Worm (Caenorhabditis elegans) whole organism, young adult: Measurements from ENCODE around the gene T05B4.12.

Source experiments
- B0336.3 ChIP-seq: fragments of 200-800 bp; sonication (Bioruptor generic); IDR thresholded peaks from 2 replicates; pipeline ENCODE4 v1.3.6; 2022; ENCODE audit warnings: missing genetic modification characterization, missing compliant biosample characterization
- F39B2.1 ChIP-seq: fragments of 200-800 bp; sonication (Bioruptor generic); IDR thresholded peaks from 2 replicates; pipeline ENCODE4 v1.3.6; 2022; ENCODE audit warnings: missing genetic modification reagents, missing genetic modification characterization, missing compliant biosample characterization
- F49E8.2 ChIP-seq: sonication (generic microtip); optimal IDR thresholded peaks from 3 replicates; lab custom pipeline; 2017; ENCODE audit warnings: missing genetic modification characterization, mild to moderate bottlenecking, missing compliant biosample characterization, antibody characterized with exemption, moderate library complexity; ENCODE audit not compliant: insufficient read depth
- F52B5.7 ChIP-seq: sonication (generic microtip); optimal IDR thresholded peaks from 2 replicates; lab custom pipeline; 2016; ENCODE audit warnings: mild to moderate bottlenecking, missing genetic modification characterization, missing compliant biosample characterization
- K11D2.4 ChIP-seq: fragments of 200-800 bp; sonication (Bioruptor generic); IDR thresholded peaks from 2 replicates; pipeline ENCODE4 v1.3.6; 2022; ENCODE audit warnings: missing genetic modification reagents, missing genetic modification characterization, missing compliant biosample characterization
- Y95B8A.8 ChIP-seq: fragments of 200-800 bp; sonication (Bioruptor generic); IDR thresholded peaks from 2 replicates; pipeline ENCODE4 v1.3.6; 2022; ENCODE audit warnings: missing genetic modification reagents, missing genetic modification characterization, missing compliant biosample characterization
- aptf-2 ChIP-seq: fragments of 200-800 bp; sonication (Bioruptor generic); conservative IDR thresholded peaks from 2 replicates; pipeline ENCODE4 v1.3.6; 2022; ENCODE audit warnings: missing genetic modification reagents, missing genetic modification characterization, missing compliant biosample characterization
- aptf-3 ChIP-seq: fragments of 200-800 bp; sonication (Bioruptor generic); IDR thresholded peaks from 2 replicates; pipeline ENCODE4 v1.3.6; 2022; ENCODE audit warnings: missing genetic modification characterization, missing compliant biosample characterization
- attf-3 ChIP-seq: fragments of 200-800 bp; sonication (Bioruptor generic); conservative IDR thresholded peaks from 2 replicates; pipeline ENCODE4 v1.3.6; 2022; ENCODE audit warnings: missing genetic modification reagents, missing genetic modification characterization, missing compliant biosample characterization
- attf-6 ChIP-seq: fragments of 200-800 bp; sonication (Bioruptor generic); IDR thresholded peaks from 2 replicates; pipeline ENCODE4 v1.3.6; 2022; ENCODE audit warnings: missing genetic modification reagents, missing genetic modification characterization, missing compliant biosample characterization
- bed-1 ChIP-seq: fragments of 200-800 bp; sonication (Bioruptor generic); IDR thresholded peaks from 2 replicates; pipeline ENCODE4 v1.3.6; 2022; ENCODE audit warnings: missing genetic modification reagents, missing genetic modification characterization, missing compliant biosample characterization
- bed-2 ChIP-seq: fragments of 200-800 bp; sonication (Bioruptor generic); IDR thresholded peaks from 2 replicates; pipeline ENCODE4 v1.3.6; 2022; ENCODE audit warnings: missing genetic modification reagents, missing genetic modification characterization, missing compliant biosample characterization
- dpff-1 ChIP-seq: sonication (generic microtip); optimal IDR thresholded peaks from 2 replicates; lab custom pipeline; 2017; ENCODE audit warnings: mild to moderate bottlenecking, missing genetic modification characterization, missing compliant biosample characterization
- dpl-1 ChIP-seq: fragments of 150-350 bp; optimal IDR thresholded peaks from 2 replicates; lab custom pipeline; 2014; ENCODE audit warnings: missing biosample characterization, missing genetic modification reagents, missing genetic modification characterization
- ets-4 ChIP-seq: fragments of 200-800 bp; sonication (Bioruptor generic); optimal IDR thresholded peaks from 2 replicates; lab custom pipeline; 2018; ENCODE audit warnings: mild to moderate bottlenecking, missing genetic modification characterization, missing compliant biosample characterization
- gei-17 ChIP-seq: fragments of 200-800 bp; sonication (Bioruptor generic); optimal IDR thresholded peaks from 2 replicates; lab custom pipeline; 2018; ENCODE audit warnings: mild to moderate bottlenecking, missing genetic modification characterization, missing compliant biosample characterization
- hmg-1.2 ChIP-seq: fragments of 200-800 bp; sonication (Bioruptor generic); IDR thresholded peaks from 2 replicates; pipeline ENCODE4 v1.3.6; 2022; ENCODE audit warnings: missing genetic modification reagents, missing genetic modification characterization, missing compliant biosample characterization
- hrde-1 ChIP-seq: sonication (generic microtip); optimal IDR thresholded peaks from 2 replicates; lab custom pipeline; 2016; ENCODE audit warnings: missing genetic modification characterization, mild to moderate bottlenecking, missing compliant biosample characterization, moderate library complexity, missing genotype, missing genetic modification reagents, borderline replicate concordance
- lin-35 ChIP-seq, 3 experiments: fragments of 150-350 bp in 2 of 3; sonication (generic microtip) in 1 of 3; optimal IDR thresholded peaks; 2 replicates each; lab custom pipeline; 2014 to 2018; ENCODE audit warnings: missing biosample characterization in 3 of 3, missing genetic modification characterization in 3 of 3, missing genetic modification reagents in 3 of 3
- lsy-27 ChIP-seq: sonication (generic microtip); optimal IDR thresholded peaks from 2 replicates; lab custom pipeline; 2017; ENCODE audit warnings: missing genetic modification characterization, mild to moderate bottlenecking, missing compliant biosample characterization, antibody characterized with exemption, missing genotype, borderline replicate concordance; ENCODE audit not compliant: insufficient read depth
- madf-10 ChIP-seq: sonication (generic microtip); optimal IDR thresholded peaks from 2 replicates; lab custom pipeline; 2016; ENCODE audit warnings: mild to moderate bottlenecking, missing genetic modification characterization, missing compliant biosample characterization
- madf-6 ChIP-seq: fragments of 200-800 bp; sonication (Bioruptor generic); IDR thresholded peaks from 2 replicates; pipeline ENCODE4 v1.3.6; 2022; ENCODE audit warnings: missing genetic modification reagents, missing genetic modification characterization, missing compliant biosample characterization
- mcd-1 ChIP-seq: fragments of 200-800 bp; sonication (Bioruptor generic); IDR thresholded peaks from 2 replicates; pipeline ENCODE4 v1.3.6; 2022; ENCODE audit warnings: missing genetic modification reagents, missing genetic modification characterization, missing compliant biosample characterization
- nhr-27 ChIP-seq: fragments of 200-800 bp; sonication (Bioruptor generic); optimal IDR thresholded peaks from 2 replicates; lab custom pipeline; 2018; ENCODE audit warnings: mild to moderate bottlenecking, missing genetic modification characterization, moderate library complexity, missing compliant biosample characterization
- repo-1 ChIP-seq: sonication (generic microtip); optimal IDR thresholded peaks from 2 replicates; lab custom pipeline; 2017; ENCODE audit warnings: mild to moderate bottlenecking, missing genetic modification characterization, missing compliant biosample characterization
- rpc-1 ChIP-seq, 2 experiments: fragments of 150-350 bp in 1 of 2; sonication (generic microtip) in 1 of 2; optimal IDR thresholded peaks; 2 replicates each; lab custom pipeline; 2014 to 2018; ENCODE audit warnings: missing biosample characterization in 1 of 2, missing genetic modification characterization in 1 of 2, missing genetic modification reagents in 1 of 2, missing genotype in 1 of 2
- sdz-38 ChIP-seq: sonication (generic microtip); optimal IDR thresholded peaks from 2 replicates; lab custom pipeline; 2016; ENCODE audit warnings: missing genotype, missing genetic modification characterization, missing compliant biosample characterization
- sea-2 ChIP-seq: fragments of 200-800 bp; sonication (Bioruptor generic); IDR thresholded peaks from 2 replicates; pipeline ENCODE4 v1.3.6; 2022; ENCODE audit warnings: missing genetic modification characterization, missing compliant biosample characterization
- snpc-1.3 ChIP-seq: sonication (generic microtip); optimal IDR thresholded peaks from 2 replicates; lab custom pipeline; 2017; ENCODE audit warnings: missing genetic modification characterization, mild to moderate bottlenecking, missing compliant biosample characterization, antibody characterized with exemption, moderate library complexity, missing genotype, missing genetic modification reagents; ENCODE audit not compliant: insufficient read depth
- snpc-4 ChIP-seq, 5 experiments: fragments of 150-350 bp in 1 of 5; sonication (generic microtip) in 4 of 5; optimal IDR thresholded peaks; 2 replicates each; lab custom pipeline; 2014 to 2018; ENCODE audit warnings: missing genetic modification characterization in 5 of 5, missing biosample characterization in 3 of 5, antibody characterized with exemption in 2 of 5, mild to moderate bottlenecking in 2 of 5, missing compliant biosample characterization in 2 of 5, missing genotype in 2 of 5, moderate library complexity in 2 of 5, missing genetic modification reagents in 1 of 5
- tbp1 ChIP-seq: fragments of 200-800 bp; sonication (Bioruptor generic); optimal IDR thresholded peaks from 2 replicates; lab custom pipeline; 2018; ENCODE audit warnings: mild to moderate bottlenecking, missing genetic modification characterization, missing compliant biosample characterization
- tlf-1 ChIP-seq: fragments of 200-800 bp; sonication (Bioruptor generic); optimal IDR thresholded peaks from 2 replicates; lab custom pipeline; 2018; ENCODE audit warnings: mild to moderate bottlenecking, missing genetic modification characterization, missing compliant biosample characterization
- ztf-28 ChIP-seq: fragments of 200-800 bp; sonication (Bioruptor generic); IDR thresholded peaks from 2 replicates; pipeline ENCODE4 v1.3.6; 2022; ENCODE audit warnings: missing genetic modification reagents, missing genetic modification characterization, missing compliant biosample characterization

The T05B4.12 gene

ce11 chrV:4162922-4163321 lies 37.1 kb upstream of the T05B4.12 start, which contains the start of gene Y45G5AM.4:
TSS of gene Y45G5AM.4 (plus strand) at chrV:4163222.
- TF ChIP-seq tbp1 (GFP tag; lab: Kevin White, UChicago) (no peak), tlf-1 (GFP tag; lab: Kevin White, UChicago) (no peak), rpc-1 (optimal IDR thresholded peaks at IDR 0.05; lab: Kevin White, UChicago) (no peak), rpc-1 (tag; optimal IDR thresholded peaks at IDR 0.05; lab: Kevin White, UChicago) (no peak), ets-4 (GFP tag; lab: Kevin White, UChicago) (no peak), hmg-1.2 (GFP tag; lab: Robert Waterston, UW) (no peak), mcd-1 (GFP tag; lab: Robert Waterston, UW) (no peak), lin-35 (GFP tag; optimal IDR thresholded peaks at IDR 0.05; lab: Kevin White, UChicago) (no peak), Y95B8A.8 (GFP tag; lab: Robert Waterston, UW) (no peak), B0336.3 (GFP tag; lab: Robert Waterston, UW) (no peak), K11D2.4 (GFP tag; lab: Robert Waterston, UW) (no peak), madf-6 (GFP tag; lab: Robert Waterston, UW) (no peak)

- TF ChIP-seq lin-35 (GFP tag; optimal IDR thresholded peaks at IDR 0.05; lab: Kevin White, UChicago) (no peak), hrde-1 (tag; lab: Kevin White, UChicago) (no peak), nhr-27 (no peak), aptf-2 (GFP tag; lab: Robert Waterston, UW) (no peak), attf-6 (GFP tag; lab: Robert Waterston, UW) (no peak), aptf-3 (GFP tag; lab: Robert Waterston, UW) (no peak), lsy-27 (tag; lab: Kevin White, UChicago) (no peak), tlf-1 (GFP tag; lab: Kevin White, UChicago) (no peak), bed-2 (no peak), repo-1 (tag; lab: Kevin White, UChicago) (no peak), gei-17 (GFP tag; lab: Kevin White, UChicago) (no peak), sdz-38 (tag; lab: Kevin White, UChicago) (no peak), bed-1 (GFP tag; lab: Robert Waterston, UW) (no peak), dpff-1 (tag; lab: Kevin White, UChicago) (no peak), snpc-4 (GFP tag; optimal IDR thresholded peaks at IDR 0.05; lab: Kevin White, UChicago) (no peak), snpc-4 (tag; optimal IDR thresholded peaks at IDR 0.05; lab: Kevin White, UChicago) (no peak)
- TF ChIP-seq, all 124 proteins: peak for 0
These were observed 34.3 kb upstream of the T05B4.12 start, which contains the start of gene Y45G5AM.5 for ce11 chrV:4160086-4160485. TSS of gene Y45G5AM.5 (plus strand) at chrV:4160386.

ce11 chrV:4157291-4157690 lies 31.5 kb upstream of the T05B4.12 start:
- TF ChIP-seq bed-1 (GFP tag; lab: Robert Waterston, UW) (no peak), F39B2.1 (no peak), hrde-1 (tag; lab: Kevin White, UChicago) (no peak), hmg-1.2 (GFP tag; lab: Robert Waterston, UW) (no peak), F49E8.2 (tag; lab: Kevin White, UChicago) (no peak), aptf-3 (GFP tag; lab: Robert Waterston, UW) (no peak), F52B5.7 (tag; lab: Kevin White, UChicago) (no peak), snpc-1.3 (no peak), aptf-2 (GFP tag; lab: Robert Waterston, UW) (no peak), dpl-1 (no peak), tbp1 (GFP tag; lab: Kevin White, UChicago) (no peak), madf-10 (no peak), attf-3 (no peak), ztf-28 (no peak), sea-2 (GFP tag; lab: Robert Waterston, UW) (no peak)
